Fruit fly (Drosophila melanogaster) whole organism, embryonic: Measurements from ENCODE around the gene CG9747.

Source experiments
- Adf1 ChIP-seq: fragments of 200-800 bp; sonication (Bioruptor generic); IDR thresholded peaks from 2 replicates; pipeline ENCODE4 v1.3.6; 2022; ENCODE audit warnings: missing biosample characterization, missing genetic modification characterization
- Atf-2 ChIP-seq: fragments of 200-800 bp; sonication (Bioruptor generic); optimal IDR thresholded peaks from 2 replicates; lab custom pipeline; 2016; ENCODE audit warnings: missing biosample characterization, missing genetic modification characterization
- Atf6 ChIP-seq: fragments of 200-800 bp; sonication (Bioruptor generic); IDR thresholded peaks from 2 replicates; pipeline ENCODE4 v1.3.6; 2022; ENCODE audit warnings: missing biosample characterization, missing genetic modification characterization
- B-H2 ChIP-seq: fragments of 200-800 bp; sonication (Bioruptor generic); optimal IDR thresholded peaks from 2 replicates; lab custom pipeline; 2018; ENCODE audit warnings: missing biosample characterization, mild to moderate bottlenecking, missing genetic modification characterization
- Bgb ChIP-seq: fragments of 200-800 bp; sonication (Bioruptor generic); IDR thresholded peaks from 2 replicates; pipeline ENCODE4 v1.3.6; 2022; ENCODE audit warnings: missing biosample characterization, missing genetic modification characterization; ENCODE audit not compliant: partially characterized antibody
- BtbVII ChIP-seq: fragments of 200-800 bp; sonication (Bioruptor generic); optimal IDR thresholded peaks from 3 replicates; lab custom pipeline; 2017; ENCODE audit warnings: missing biosample characterization, mild to moderate bottlenecking, missing genetic modification characterization
- Bteb2 ChIP-seq: fragments of 200-800 bp; sonication (Bioruptor generic); optimal IDR thresholded peaks from 2 replicates; lab custom pipeline; 2016; ENCODE audit warnings: missing biosample characterization, missing genetic modification characterization
- CG10543 ChIP-seq: fragments of 200-800 bp; sonication (Bioruptor generic); optimal IDR thresholded peaks from 3 replicates; lab custom pipeline; 2017; ENCODE audit warnings: missing biosample characterization, mild to moderate bottlenecking, missing genetic modification characterization, moderate library complexity
- CG12769 ChIP-seq: fragments of 200-800 bp; sonication (Bioruptor generic); optimal IDR thresholded peaks from 2 replicates; lab custom pipeline; 2019; ENCODE audit warnings: missing biosample characterization, mild to moderate bottlenecking, missing genetic modification characterization, moderate library complexity
- CG13296 ChIP-seq: fragments of 200-800 bp; sonication (Bioruptor generic); optimal IDR thresholded peaks from 3 replicates; lab custom pipeline; 2018; ENCODE audit warnings: missing biosample characterization, mild to moderate bottlenecking, missing genetic modification characterization
- CG15479 ChIP-seq: fragments of 200-800 bp; sonication (Bioruptor generic); optimal IDR thresholded peaks from 3 replicates; lab custom pipeline; 2019; ENCODE audit warnings: missing biosample characterization, mild to moderate bottlenecking, missing genetic modification characterization, moderate library complexity
- CG17359 ChIP-seq: fragments of 200-800 bp; sonication (Bioruptor generic); optimal IDR thresholded peaks from 3 replicates; lab custom pipeline; 2018; ENCODE audit warnings: missing biosample characterization, mild to moderate bottlenecking, missing genetic modification characterization, moderate library complexity
- CG30431 ChIP-seq: fragments of 200-800 bp; sonication (Bioruptor generic); optimal IDR thresholded peaks from 2 replicates; lab custom pipeline; 2017; ENCODE audit warnings: missing biosample characterization, missing genetic modification characterization
- CG3407 ChIP-seq: fragments of 200-800 bp; sonication (Bioruptor generic); optimal IDR thresholded peaks from 2 replicates; lab custom pipeline; 2018; ENCODE audit warnings: missing biosample characterization, mild to moderate bottlenecking, missing genetic modification characterization
- CG34224 ChIP-seq: fragments of 200-800 bp; sonication (Bioruptor generic); IDR thresholded peaks from 3 replicates; pipeline ENCODE4 v1.3.6; 2022; ENCODE audit warnings: missing biosample characterization, missing genetic modification characterization; ENCODE audit not compliant: partially characterized antibody
- CG34422 ChIP-seq: fragments of 200-800 bp; sonication (Bioruptor generic); IDR thresholded peaks from 3 replicates; pipeline ENCODE4 v1.3.6; 2022; ENCODE audit warnings: missing biosample characterization, missing genetic modification characterization
- CG3995 ChIP-seq: fragments of 200-800 bp; sonication (Bioruptor generic); optimal IDR thresholded peaks from 3 replicates; lab custom pipeline; 2016; ENCODE audit warnings: missing biosample characterization, missing genetic modification characterization
- CG42726 ChIP-seq: fragments of 200-800 bp; sonication (Bioruptor generic); IDR thresholded peaks from 2 replicates; pipeline ENCODE4 v1.3.6; 2022; ENCODE audit warnings: missing biosample characterization, missing genetic modification characterization; ENCODE audit not compliant: partially characterized antibody
- CG6654 ChIP-seq: fragments of 200-800 bp; sonication (Bioruptor generic); optimal IDR thresholded peaks from 2 replicates; lab custom pipeline; 2017; ENCODE audit warnings: missing biosample characterization, mild to moderate bottlenecking, missing genetic modification characterization
- CG7839 ChIP-seq: fragments of 200-800 bp; sonication (Bioruptor generic); optimal IDR thresholded peaks from 3 replicates; lab custom pipeline; 2018; ENCODE audit warnings: missing biosample characterization, mild to moderate bottlenecking, missing genetic modification characterization, moderate library complexity
- CG8478 ChIP-seq: fragments of >200 bp; optimal IDR thresholded peaks from 2 replicates; lab custom pipeline; 2018
- Deaf1 ChIP-seq: fragments of 200-800 bp; optimal IDR thresholded peaks from 3 replicates; lab custom pipeline; 2019; ENCODE audit warnings: missing biosample characterization, mild to moderate bottlenecking, missing genetic modification characterization, moderate library complexity
- Dip2 ChIP-seq: fragments of 200-800 bp; sonication (Bioruptor generic); IDR thresholded peaks from 2 replicates; pipeline ENCODE4 v1.3.6; 2022; ENCODE audit warnings: missing biosample characterization, missing genetic modification characterization
- Dip3 ChIP-seq: fragments of 200-800 bp; sonication (Bioruptor generic); optimal IDR thresholded peaks from 3 replicates; lab custom pipeline; 2016; ENCODE audit warnings: missing biosample characterization, missing genetic modification characterization
- Doc2 ChIP-seq: fragments of 200-800 bp; sonication (Bioruptor generic); IDR thresholded peaks from 2 replicates; pipeline ENCODE4 v1.3.6; 2022; ENCODE audit warnings: missing biosample characterization, missing genetic modification characterization
- ERR ChIP-seq: fragments of 200-800 bp; sonication (Bioruptor generic); optimal IDR thresholded peaks from 2 replicates; lab custom pipeline; 2016; ENCODE audit warnings: missing biosample characterization, missing genetic modification characterization
- Ets97D ChIP-seq: fragments of 200-800 bp; sonication (Bioruptor generic); optimal IDR thresholded peaks from 3 replicates; lab custom pipeline; 2016; ENCODE audit warnings: missing biosample characterization, missing genetic modification characterization
- HmgZ ChIP-seq: fragments of 200-800 bp; sonication (Bioruptor generic); optimal IDR thresholded peaks from 2 replicates; lab custom pipeline; 2018; ENCODE audit warnings: missing biosample characterization, mild to moderate bottlenecking, missing genetic modification characterization
- Max ChIP-seq: fragments of 200-800 bp; sonication (Bioruptor generic); optimal IDR thresholded peaks from 2 replicates; lab custom pipeline; 2016; ENCODE audit warnings: missing biosample characterization, mild to moderate bottlenecking, missing genetic modification characterization
- Meics ChIP-seq: fragments of 200-800 bp; sonication (Bioruptor generic); optimal IDR thresholded peaks from 2 replicates; lab custom pipeline; 2017; ENCODE audit warnings: missing biosample characterization, mild to moderate bottlenecking, missing genetic modification characterization
- NK7.1 ChIP-seq: fragments of 200-800 bp; sonication (Bioruptor generic); optimal IDR thresholded peaks from 3 replicates; lab custom pipeline; 2016; ENCODE audit warnings: missing biosample characterization, missing genetic modification characterization
- Nf-YA ChIP-seq: fragments of 200-800 bp; sonication (Bioruptor generic); IDR thresholded peaks from 2 replicates; pipeline ENCODE4 v1.3.6; 2022; ENCODE audit warnings: missing biosample characterization, missing genetic modification characterization
- Rfx ChIP-seq: fragments of 200-800 bp; sonication (Bioruptor generic); IDR thresholded peaks from 2 replicates; pipeline ENCODE4 v1.3.6; 2022; ENCODE audit warnings: missing biosample characterization, missing genetic modification characterization
- Six4 ChIP-seq: fragments of 200-800 bp; sonication (Bioruptor generic); optimal IDR thresholded peaks from 2 replicates; lab custom pipeline; 2016; ENCODE audit warnings: missing biosample characterization, missing genetic modification characterization
- Sry-β ChIP-seq: fragments of 200-800 bp; sonication (Bioruptor generic); optimal IDR thresholded peaks from 2 replicates; lab custom pipeline; 2018; ENCODE audit warnings: missing biosample characterization, mild to moderate bottlenecking, missing genetic modification characterization, moderate library complexity
- abd-A ChIP-seq: fragments of 200-800 bp; sonication (Bioruptor generic); optimal IDR thresholded peaks from 3 replicates; lab custom pipeline; 2019; ENCODE audit warnings: missing biosample characterization, mild to moderate bottlenecking, missing genetic modification characterization, moderate library complexity
- bcd ChIP-seq: fragments of 200-800 bp; sonication (Bioruptor generic); optimal IDR thresholded peaks from 2 replicates; lab custom pipeline; 2017; ENCODE audit warnings: missing biosample characterization, mild to moderate bottlenecking, missing genetic modification characterization
- chm ChIP-seq: fragments of 200-800 bp; sonication (Bioruptor generic); IDR thresholded peaks from 2 replicates; pipeline ENCODE4 v1.3.6; 2022; ENCODE audit warnings: missing biosample characterization, missing genetic modification characterization
- corto ChIP-seq: fragments of 200-800 bp; sonication (Bioruptor generic); optimal IDR thresholded peaks from 2 replicates; lab custom pipeline; 2016; ENCODE audit warnings: missing biosample characterization, mild to moderate bottlenecking, missing genetic modification characterization, moderate library complexity
- crol ChIP-seq: fragments of 200-800 bp; sonication (Bioruptor generic); IDR thresholded peaks from 2 replicates; pipeline ENCODE4 v1.3.6; 2022; ENCODE audit warnings: missing biosample characterization, missing genetic modification characterization
- cwo ChIP-seq: fragments of 200-800 bp; sonication (Bioruptor generic); optimal IDR thresholded peaks from 3 replicates; lab custom pipeline; 2017; ENCODE audit warnings: missing biosample characterization, missing genetic modification characterization, mild to moderate bottlenecking, moderate library complexity, missing genetic modification reagents
- danr ChIP-seq: fragments of 200-800 bp; sonication (Bioruptor generic); IDR thresholded peaks from 2 replicates; pipeline ENCODE4 v1.3.6; 2022; ENCODE audit warnings: missing biosample characterization, missing genetic modification characterization
- ewg ChIP-seq: fragments of 200-800 bp; sonication (Bioruptor generic); optimal IDR thresholded peaks from 3 replicates; lab custom pipeline; 2017; ENCODE audit warnings: mild to moderate bottlenecking, missing biosample characterization, missing genetic modification reagents, missing genetic modification characterization
- her ChIP-seq: fragments of 200-800 bp; sonication (Bioruptor generic); optimal IDR thresholded peaks from 2 replicates; lab custom pipeline; 2016; ENCODE audit warnings: missing biosample characterization, missing genetic modification characterization
- lola ChIP-seq, 3 experiments: fragments of >200 bp in 2 of 3; fragments of 200-800 bp in 1 of 3; sonication (Bioruptor generic) in 1 of 3; optimal IDR thresholded peaks; 2 replicates each; lab custom pipeline; 2017 to 2019; ENCODE audit warnings: missing biosample characterization in 3 of 3, missing genetic modification characterization in 3 of 3, mild to moderate bottlenecking in 1 of 3, moderate library complexity in 1 of 3
- lov ChIP-seq, 2 experiments: fragments of 200-800 bp in 1 of 2; fragments of >200 bp in 1 of 2; sonication (Bioruptor generic) in 1 of 2; IDR thresholded peaks in 1 of 2; optimal IDR thresholded peaks in 1 of 2; 2 replicates in 1 of 2; 3 replicates in 1 of 2; pipeline versions ENCODE4 v1.3.6 to Lab custom; 2017 to 2022; ENCODE audit warnings: missing biosample characterization in 1 of 2, missing genetic modification characterization in 1 of 2
- mld ChIP-seq: fragments of 200-800 bp; sonication (Bioruptor generic); IDR thresholded peaks from 3 replicates; pipeline ENCODE4 v1.3.6; 2022; ENCODE audit warnings: missing biosample characterization, missing genetic modification characterization; ENCODE audit not compliant: partially characterized antibody
- ranshi ChIP-seq: fragments of 200-800 bp; sonication (Bioruptor generic); IDR thresholded peaks from 2 replicates; pipeline ENCODE4 v1.3.6; 2022; ENCODE audit warnings: missing biosample characterization, missing genetic modification characterization
- run ChIP-seq: fragments of 200-800 bp; sonication (Bioruptor generic); optimal IDR thresholded peaks from 3 replicates; lab custom pipeline; 2018; ENCODE audit warnings: missing biosample characterization, mild to moderate bottlenecking, missing genetic modification characterization
- slbo ChIP-seq: fragments of 200-800 bp; sonication (Bioruptor generic); IDR thresholded peaks from 2 replicates; pipeline ENCODE4 v1.3.6; 2022; ENCODE audit warnings: missing biosample characterization, missing genetic modification characterization
- trh ChIP-seq: fragments of 200-800 bp; sonication (Bioruptor generic); optimal IDR thresholded peaks from 2 replicates; lab custom pipeline; 2016; ENCODE audit warnings: missing biosample characterization, missing genetic modification characterization

CG9747 gene

dm6 chr3R:30191462-30191874 lies 416 bp upstream of the CG9747 start (continued):
- TF ChIP-seq CG30431 (GFP tag; lab: Kevin White, UChicago) (peak; percentile 23), Sry-β (GFP tag; lab: Kevin White, UChicago) (no peak), corto (GFP tag; lab: Kevin White, UChicago) (no peak), cwo (GFP tag; lab: Kevin White, UChicago) (peak; percentile 39), CG42726 (no peak), CG8478 (no peak), Nf-YA (GFP tag; lab: Robert Waterston, UW) (no peak), Ets97D (GFP tag; lab: Kevin White, UChicago) (peak; percentile 21), NK7.1 (GFP tag; lab: Kevin White, UChicago) (peak; percentile 40), ranshi (GFP tag; lab: Robert Waterston, UW) (no peak), crol (GFP tag; lab: Robert Waterston, UW) (no peak), slbo (GFP tag; lab: Robert Waterston, UW) (peak; percentile 19; the same call in 1 of the 2 replicates), CG3407 (GFP tag; lab: Kevin White, UChicago) (no peak), CG7839 (tag; lab: Kevin White, UChicago) (peak; percentile 73), ewg (GFP tag; lab: Kevin White, UChicago) (peak; percentile 31), Bgb (GFP tag; lab: Robert Waterston, UW) (no peak), CG15479 (GFP tag; lab: Kevin White, UChicago) (no peak), Atf6 (GFP tag; lab: Robert Waterston, UW) (no peak), her (no peak), bcd (GFP tag; lab: Kevin White, UChicago) (peak; percentile 56), Atf-2 (GFP tag; lab: Kevin White, UChicago) (peak; percentile 37), danr (no peak), CG34224 (no peak), run (tag; lab: Kevin White, UChicago) (no peak), Meics (GFP tag; lab: Kevin White, UChicago) (no peak), CG12769 (no peak), Adf1 (GFP tag; lab: Robert Waterston, UW) (no peak), chm (GFP tag; lab: Robert Waterston, UW) (no peak), Doc2 (GFP tag; lab: Robert Waterston, UW) (no peak), Dip2 (GFP tag; lab: Robert Waterston, UW) (no peak), trh (GFP tag; lab: Kevin White, UChicago) (no peak), Dip3 (peak; percentile 20), Six4 (GFP tag; lab: Kevin White, UChicago) (no peak), lov (optimal IDR thresholded peaks at IDR 0.05; lab: Kevin White, UChicago) (no peak), lov (GFP tag; IDR thresholded peaks at IDR 0.05; lab: Robert Waterston, UW) (no peak), ERR (no peak), abd-A (no peak), CG6654 (GFP tag; lab: Kevin White, UChicago) (no peak), lola (GFP tag; optimal IDR thresholded peaks at IDR 0.05; lab: Kevin White, UChicago) (peak in 1 of 3 experiments; percentile 33), BtbVII (GFP tag; lab: Kevin White, UChicago) (no peak), Bteb2 (no peak), CG17359 (tag; lab: Kevin White, UChicago) (no peak), Deaf1 (no peak), CG3995 (GFP tag; lab: Kevin White, UChicago) (no peak), CG10543 (GFP tag; lab: Kevin White, UChicago) (no peak), B-H2 (GFP tag; lab: Kevin White, UChicago) (no peak), Max (no peak), Rfx (GFP tag; lab: Robert Waterston, UW) (0 out of 2 replicates have a peak, but pooled peaks have one; percentile 30), mld (GFP tag; lab: Robert Waterston, UW) (no peak), CG34422 (GFP tag; lab: Robert Waterston, UW) (no peak), CG13296 (GFP tag; lab: Kevin White, UChicago) (no peak), HmgZ (peak; percentile 8)
